Fruit fly (Drosophila melanogaster): ENCODE results near the gene Or2a.

- TF ChIP-seq EcR (GFP tag; optimal IDR thresholded peaks at IDR 0.05) (no peak), usp (GFP tag; optimal IDR thresholded peaks at IDR 0.05) (no peak), psq (optimal IDR thresholded peaks at IDR 0.05) (no peak)
These were observed 29.3 kb downstream of the Or2a start, which contains the start of gene Vml for dm6 chrX:2275249-2275872.
